Fruit fly (Drosophila melanogaster): ENCODE measurements around the gene CG5013.

dm6 chr3R:16097661-16098329 lies 48.3 kb downstream of the CG5013 start:
- no peak for TF ChIP-seq CG8478 (optimal IDR thresholded peaks at IDR 0.05)
- no peak for TF ChIP-seq psq (optimal IDR thresholded peaks at IDR 0.05)
- TF ChIP-seq usp (GFP tag; optimal IDR thresholded peaks at IDR 0.05), result no peak
